Fruit fly (Drosophila melanogaster) Kc167 (cell line): ENCODE measurements around the gene CG14915.

Experiments
- Myc ChIP-seq: fragments of >200 bp; optimal IDR thresholded peaks from 2 replicates; lab custom pipeline; 2017; ENCODE audit warnings: missing external identifiers
- Sin3A ChIP-seq: fragments of >200 bp; optimal IDR thresholded peaks from 2 replicates; lab custom pipeline; 2018; ENCODE audit warnings: missing external identifiers
- h ChIP-seq: fragments of >200 bp; optimal IDR thresholded peaks from 3 replicates; lab custom pipeline; 2018; ENCODE audit warnings: missing external identifiers
- psq ChIP-seq: fragments of >200 bp; optimal IDR thresholded peaks from 2 replicates; lab custom pipeline; 2017; ENCODE audit warnings: missing external identifiers
- ttk ChIP-seq: sonication (Bioruptor generic); optimal IDR thresholded peaks from 2 replicates; lab custom pipeline; 2017; ENCODE audit warnings: missing external identifiers

DNA sequence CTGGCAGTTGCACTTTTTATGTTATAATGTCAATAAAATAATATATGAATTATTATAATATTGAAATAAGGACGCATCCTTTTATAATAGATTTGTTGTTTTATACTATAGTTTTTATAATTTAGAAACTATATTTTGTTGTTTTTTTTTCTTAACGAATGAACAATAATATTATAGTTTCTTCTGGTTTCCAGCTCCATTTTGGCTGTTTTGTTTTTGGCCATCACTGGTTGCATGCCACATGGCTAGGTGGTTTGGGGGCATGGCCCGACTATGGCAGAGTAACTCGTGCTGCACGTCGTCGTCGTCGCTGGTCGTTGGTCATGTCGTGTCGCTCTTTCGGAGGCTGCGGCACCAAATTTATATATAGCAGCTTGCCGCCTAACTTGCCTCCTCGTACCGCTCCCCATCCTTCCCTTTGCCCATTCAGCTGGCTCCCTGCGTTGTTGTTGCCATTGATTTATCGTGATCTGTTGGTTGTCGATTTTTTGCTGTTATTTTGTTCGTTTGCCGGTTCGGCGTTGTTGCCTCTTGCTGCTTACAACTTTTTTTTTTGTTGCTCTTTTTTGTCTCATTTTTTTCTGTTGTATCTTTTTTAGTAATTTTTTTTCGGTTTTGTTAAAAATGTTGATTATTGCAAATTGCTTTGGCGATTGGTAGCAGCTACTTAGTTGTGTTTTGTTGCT lies 38.4 kb upstream of the CG14915 start:
- no peak for TF ChIP-seq Sin3A (lab: Kevin White, UChicago)
- no peak for TF ChIP-seq psq (lab: Kevin White, UChicago)
- no peak for TF ChIP-seq ttk (lab: Kevin White, UChicago)
- no peak for TF ChIP-seq Myc (lab: Kevin White, UChicago)
- no peak for TF ChIP-seq h (lab: Kevin White, UChicago)
